Worm (Caenorhabditis elegans) whole organism, L3 larva: ENCODE measurements around the gene R12H7.4.

ENCODE experiments used
- ceh-9 ChIP-seq: sonication (generic microtip); optimal IDR thresholded peaks from 2 replicates; lab custom pipeline; 2018; ENCODE audit warnings: missing biosample characterization, missing genetic modification characterization
- elt-1 ChIP-seq: fragments of 150-350 bp; optimal IDR thresholded peaks from 2 replicates; lab custom pipeline; 2014; ENCODE audit warnings: missing biosample characterization, missing genetic modification characterization
- elt-3 ChIP-seq, 3 experiments: fragments of 150-350 bp in 1 of 3; sonication (generic microtip) in 2 of 3; optimal IDR thresholded peaks; 2 replicates in 2 of 3; 4 replicates in 1 of 3; lab custom pipeline; 2014 to 2017; ENCODE audit warnings: missing biosample characterization in 3 of 3, missing genetic modification characterization in 3 of 3
- fos-1 ChIP-seq: fragments of 150-350 bp; optimal IDR thresholded peaks from 2 replicates; lab custom pipeline; 2014; ENCODE audit warnings: missing biosample characterization, missing genetic modification characterization
- nhr-237 ChIP-seq: fragments of 150-350 bp; optimal IDR thresholded peaks from 2 replicates; lab custom pipeline; 2014; ENCODE audit warnings: missing biosample characterization, missing genetic modification characterization
- pqm-1 ChIP-seq: fragments of 150-350 bp; optimal IDR thresholded peaks from 2 replicates; lab custom pipeline; 2017; ENCODE audit warnings: missing biosample characterization, missing genetic modification characterization, inconsistent platforms

DNA sequence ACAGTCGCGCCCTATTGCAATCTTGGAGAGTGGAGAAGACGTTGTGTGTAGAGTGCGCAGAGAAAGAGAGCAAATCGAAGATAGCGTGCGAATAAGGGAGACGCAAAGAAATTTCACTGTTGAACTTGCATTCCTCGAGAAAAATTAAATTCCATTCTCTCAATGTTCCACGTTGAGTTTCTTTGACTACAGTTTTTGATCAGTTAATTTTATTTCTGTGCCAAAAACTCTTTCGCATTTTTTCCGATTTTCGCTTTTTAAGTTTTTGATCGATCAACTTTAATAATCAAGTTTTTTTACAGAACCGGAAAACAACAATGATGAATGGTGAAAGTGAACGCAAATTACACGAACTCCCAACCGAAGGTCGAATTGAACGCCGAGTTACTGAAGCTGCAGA is 20.2 kb downstream of the R12H7.4 start, which contains the start of gene K08H2.3:
- no peak for TF ChIP-seq fos-1 (tag; lab: Kevin White, UChicago)
- TF ChIP-seq ceh-9 = no peak
- TF ChIP-seq elt-1 (tag; lab: Kevin White, UChicago) = no peak
- TF ChIP-seq pqm-1 (tag; lab: Kevin White, UChicago) = no peak
- no peak for TF ChIP-seq elt-3 (tag; optimal IDR thresholded peaks at IDR 0.05; lab: Kevin White, UChicago)
- no peak for TF ChIP-seq nhr-237 (tag; lab: Kevin White, UChicago)
